Fruit fly (Drosophila melanogaster) whole organism, embryonic: ENCODE results near the gene lbl.
A peak's percentile ranks its signal among the peaks of the same experiment; 100 is the strongest.

Source experiments
- Aef1 ChIP-seq: fragments of 200-800 bp; sonication (Bioruptor generic); IDR thresholded peaks from 3 replicates; pipeline ENCODE4 v1.3.6; 2022; ENCODE audit warnings: missing biosample characterization, missing genetic modification characterization
- Bgb ChIP-seq: fragments of 200-800 bp; sonication (Bioruptor generic); IDR thresholded peaks from 2 replicates; pipeline ENCODE4 v1.3.6; 2022; ENCODE audit warnings: missing biosample characterization, missing genetic modification characterization; ENCODE audit not compliant: partially characterized antibody
- CG1024 ChIP-seq: fragments of 200-800 bp; sonication (Bioruptor generic); IDR thresholded peaks from 2 replicates; pipeline ENCODE4 v1.3.6; 2022; ENCODE audit warnings: missing biosample characterization, missing genetic modification characterization
- CG11560 ChIP-seq: fragments of 200-800 bp; sonication (Bioruptor generic); IDR thresholded peaks from 3 replicates; pipeline ENCODE4 v1.3.6; 2022; ENCODE audit warnings: missing biosample characterization, missing genetic modification characterization
- CG12299 ChIP-seq: fragments of 200-800 bp; sonication (Bioruptor generic); optimal IDR thresholded peaks from 2 replicates; lab custom pipeline; 2018; ENCODE audit warnings: missing biosample characterization, mild to moderate bottlenecking, missing genetic modification characterization
- CG17328 ChIP-seq: fragments of 200-800 bp; sonication (Bioruptor generic); IDR thresholded peaks from 2 replicates; pipeline ENCODE4 v1.3.6; 2022; ENCODE audit warnings: missing biosample characterization, missing genetic modification characterization
- CG17612 ChIP-seq: fragments of 200-800 bp; sonication (Bioruptor generic); IDR thresholded peaks from 2 replicates; pipeline ENCODE4 v1.3.6; 2022; ENCODE audit warnings: missing biosample characterization, missing genetic modification characterization
- CG17829 ChIP-seq: fragments of 200-800 bp; optimal IDR thresholded peaks from 2 replicates; lab custom pipeline; 2019; ENCODE audit warnings: missing biosample characterization, mild to moderate bottlenecking, missing genetic modification characterization, moderate library complexity
- CG30020 ChIP-seq: fragments of 200-800 bp; optimal IDR thresholded peaks from 2 replicates; lab custom pipeline; 2019; ENCODE audit warnings: missing biosample characterization, mild to moderate bottlenecking, missing genetic modification characterization, moderate library complexity
- CG5245 ChIP-seq: fragments of 200-800 bp; sonication (Bioruptor generic); optimal IDR thresholded peaks from 3 replicates; lab custom pipeline; 2016; ENCODE audit warnings: missing biosample characterization, missing genetic modification characterization
- CG5953 ChIP-seq: fragments of 200-800 bp; sonication (Bioruptor generic); IDR thresholded peaks from 2 replicates; pipeline ENCODE4 v1.3.6; 2022; ENCODE audit warnings: missing biosample characterization, missing genetic modification characterization
- CG6813 ChIP-seq: fragments of 200-800 bp; sonication (Bioruptor generic); optimal IDR thresholded peaks from 2 replicates; lab custom pipeline; 2017; ENCODE audit warnings: missing biosample characterization, missing genetic modification characterization, mild to moderate bottlenecking, moderate library complexity, missing genetic modification reagents
- CG7271 ChIP-seq: fragments of 200-800 bp; sonication (Bioruptor generic); optimal IDR thresholded peaks from 2 replicates; lab custom pipeline; 2018; ENCODE audit warnings: missing biosample characterization, mild to moderate bottlenecking, missing genetic modification characterization, moderate library complexity
- CG7372 ChIP-seq: fragments of 200-800 bp; sonication (Bioruptor generic); IDR thresholded peaks from 2 replicates; pipeline ENCODE4 v1.3.6; 2022; ENCODE audit warnings: missing biosample characterization, missing genetic modification characterization
- CG8944 ChIP-seq: fragments of 200-800 bp; sonication (Bioruptor generic); optimal IDR thresholded peaks from 3 replicates; lab custom pipeline; 2016; ENCODE audit warnings: missing biosample characterization, missing genetic modification characterization
- CG9609 ChIP-seq: fragments of 200-800 bp; sonication (Bioruptor generic); optimal IDR thresholded peaks from 3 replicates; lab custom pipeline; 2016; ENCODE audit warnings: missing biosample characterization, missing genetic modification characterization
- D ChIP-seq, 2 experiments: fragments of 200-800 bp in 1 of 2; fragments of >200 bp in 1 of 2; sonication (Bioruptor generic) in 1 of 2; optimal IDR thresholded peaks; 2 replicates in 1 of 2; 3 replicates in 1 of 2; lab custom pipeline; 2017; ENCODE audit warnings: mild to moderate bottlenecking in 1 of 2, missing biosample characterization in 1 of 2, missing genetic modification characterization in 1 of 2, missing genetic modification reagents in 1 of 2
- D19A ChIP-seq: fragments of 200-800 bp; optimal IDR thresholded peaks from 3 replicates; lab custom pipeline; 2019; ENCODE audit warnings: missing biosample characterization, mild to moderate bottlenecking, missing genetic modification characterization, moderate library complexity
- Deaf1 ChIP-seq: fragments of 200-800 bp; optimal IDR thresholded peaks from 3 replicates; lab custom pipeline; 2019; ENCODE audit warnings: missing biosample characterization, mild to moderate bottlenecking, missing genetic modification characterization, moderate library complexity
- Dek ChIP-seq: fragments of 200-800 bp; sonication (Bioruptor generic); optimal IDR thresholded peaks from 3 replicates; lab custom pipeline; 2019; ENCODE audit warnings: missing biosample characterization, mild to moderate bottlenecking, missing genetic modification characterization, moderate library complexity
- Dll ChIP-seq: fragments of 200-800 bp; sonication (Bioruptor generic); IDR thresholded peaks from 4 replicates; pipeline ENCODE4 v1.3.6; 2022; ENCODE audit warnings: missing biosample characterization, missing genetic modification characterization; ENCODE audit not compliant: partially characterized antibody
- ERR ChIP-seq: fragments of 200-800 bp; sonication (Bioruptor generic); optimal IDR thresholded peaks from 2 replicates; lab custom pipeline; 2016; ENCODE audit warnings: missing biosample characterization, missing genetic modification characterization
- Eip74EF ChIP-seq, 2 experiments: fragments of 200-800 bp in 1 of 2; fragments of >200 bp in 1 of 2; sonication (Bioruptor generic) in 1 of 2; optimal IDR thresholded peaks; 2 replicates each; lab custom pipeline; 2017 to 2019; ENCODE audit warnings: missing biosample characterization in 2 of 2, missing genetic modification characterization in 2 of 2, mild to moderate bottlenecking in 1 of 2, moderate library complexity in 1 of 2
- Gsc ChIP-seq: fragments of 200-800 bp; sonication (Bioruptor generic); IDR thresholded peaks from 2 replicates; pipeline ENCODE4 v1.3.6; 2022; ENCODE audit warnings: missing biosample characterization, missing genetic modification characterization
- H2.0 ChIP-seq: fragments of 200-800 bp; sonication (Bioruptor generic); IDR thresholded peaks from 2 replicates; pipeline ENCODE4 v1.3.6; 2022; ENCODE audit warnings: missing biosample characterization, missing genetic modification characterization
- Hey ChIP-seq: fragments of 200-800 bp; sonication (Bioruptor generic); optimal IDR thresholded peaks from 3 replicates; lab custom pipeline; 2018; ENCODE audit warnings: missing biosample characterization, mild to moderate bottlenecking, missing genetic modification characterization
- Mes4 ChIP-seq: fragments of 200-800 bp; sonication (Bioruptor generic); optimal IDR thresholded peaks from 2 replicates; lab custom pipeline; 2016; ENCODE audit warnings: missing biosample characterization, missing genetic modification characterization
- Nf-YA ChIP-seq: fragments of 200-800 bp; sonication (Bioruptor generic); IDR thresholded peaks from 2 replicates; pipeline ENCODE4 v1.3.6; 2022; ENCODE audit warnings: missing biosample characterization, missing genetic modification characterization
- Nf-YC ChIP-seq: fragments of 200-800 bp; optimal IDR thresholded peaks from 3 replicates; lab custom pipeline; 2019; ENCODE audit warnings: missing biosample characterization, mild to moderate bottlenecking, missing genetic modification characterization, moderate library complexity
- bbx ChIP-seq: fragments of 200-800 bp; sonication (Bioruptor generic); IDR thresholded peaks from 2 replicates; pipeline ENCODE4 v1.3.6; 2022; ENCODE audit warnings: missing biosample characterization, missing genetic modification characterization; ENCODE audit not compliant: partially characterized antibody
- crc ChIP-seq: fragments of 200-800 bp; sonication (Bioruptor generic); optimal IDR thresholded peaks from 2 replicates; lab custom pipeline; 2016; ENCODE audit warnings: missing biosample characterization, missing genetic modification characterization
- cwo ChIP-seq: fragments of 200-800 bp; sonication (Bioruptor generic); optimal IDR thresholded peaks from 3 replicates; lab custom pipeline; 2017; ENCODE audit warnings: missing biosample characterization, missing genetic modification characterization, mild to moderate bottlenecking, moderate library complexity, missing genetic modification reagents
- gcm ChIP-seq: fragments of 200-800 bp; sonication (Bioruptor generic); optimal IDR thresholded peaks from 2 replicates; lab custom pipeline; 2019; ENCODE audit warnings: missing biosample characterization, mild to moderate bottlenecking, missing genetic modification characterization, moderate library complexity
- gcm2 ChIP-seq: fragments of 200-800 bp; sonication (Bioruptor generic); optimal IDR thresholded peaks from 2 replicates; lab custom pipeline; 2016; ENCODE audit warnings: missing biosample characterization, missing genetic modification characterization
- hbn ChIP-seq: fragments of 200-800 bp; sonication (Bioruptor generic); IDR thresholded peaks from 2 replicates; pipeline ENCODE4 v1.3.6; 2022; ENCODE audit warnings: missing biosample characterization, missing genetic modification characterization; ENCODE audit not compliant: partially characterized antibody
- lbe ChIP-seq: fragments of 200-800 bp; sonication (Bioruptor generic); optimal IDR thresholded peaks from 2 replicates; lab custom pipeline; 2016; ENCODE audit warnings: missing biosample characterization, mild to moderate bottlenecking, missing genetic modification characterization
- oc ChIP-seq: fragments of 200-800 bp; sonication (Bioruptor generic); optimal IDR thresholded peaks from 2 replicates; lab custom pipeline; 2018; ENCODE audit warnings: missing biosample characterization, mild to moderate bottlenecking, missing genetic modification characterization, moderate library complexity
- p53 ChIP-seq: fragments of 200-800 bp; sonication (Bioruptor generic); optimal IDR thresholded peaks from 2 replicates; lab custom pipeline; 2016; ENCODE audit warnings: missing biosample characterization, missing genetic modification characterization
- pho ChIP-seq: fragments of 200-800 bp; sonication (Bioruptor generic); optimal IDR thresholded peaks from 2 replicates; lab custom pipeline; 2016; ENCODE audit warnings: missing biosample characterization, missing genetic modification characterization
- phol ChIP-seq: fragments of 200-800 bp; sonication (Bioruptor generic); optimal IDR thresholded peaks from 3 replicates; lab custom pipeline; 2018; ENCODE audit warnings: missing biosample characterization, mild to moderate bottlenecking, missing genetic modification characterization, moderate library complexity
- row ChIP-seq: fragments of 200-800 bp; sonication (Bioruptor generic); IDR thresholded peaks from 3 replicates; pipeline ENCODE4 v1.3.6; 2022; ENCODE audit warnings: missing biosample characterization, missing genetic modification characterization
- run ChIP-seq: fragments of 200-800 bp; sonication (Bioruptor generic); optimal IDR thresholded peaks from 3 replicates; lab custom pipeline; 2018; ENCODE audit warnings: missing biosample characterization, mild to moderate bottlenecking, missing genetic modification characterization
- sc ChIP-seq, 3 experiments: fragments of >200 bp in 2 of 3; fragments of 200-800 bp in 1 of 3; sonication (Bioruptor generic) in 1 of 3; optimal IDR thresholded peaks; 2 replicates in 2 of 3; 3 replicates in 1 of 3; lab custom pipeline; 2017; ENCODE audit warnings: mild to moderate bottlenecking in 1 of 3, missing biosample characterization in 1 of 3, missing genetic modification characterization in 1 of 3, missing genetic modification reagents in 1 of 3
- schlank ChIP-seq: fragments of 200-800 bp; sonication (Bioruptor generic); optimal IDR thresholded peaks from 2 replicates; lab custom pipeline; 2018; ENCODE audit warnings: missing biosample characterization, mild to moderate bottlenecking, missing genetic modification characterization
- shn ChIP-seq: fragments of 200-800 bp; sonication (Bioruptor generic); optimal IDR thresholded peaks from 3 replicates; lab custom pipeline; 2016; ENCODE audit warnings: missing biosample characterization, missing genetic modification characterization
- sima ChIP-seq: fragments of 200-800 bp; sonication (Bioruptor generic); optimal IDR thresholded peaks from 2 replicates; lab custom pipeline; 2016; ENCODE audit warnings: missing biosample characterization, missing genetic modification characterization
- vfl ChIP-seq: fragments of 200-800 bp; sonication (Bioruptor generic); optimal IDR thresholded peaks from 2 replicates; lab custom pipeline; 2016; ENCODE audit warnings: missing biosample characterization, missing genetic modification characterization
- wdn ChIP-seq: fragments of 200-800 bp; sonication (Bioruptor generic); IDR thresholded peaks from 2 replicates; pipeline ENCODE4 v1.3.6; 2022; ENCODE audit warnings: missing biosample characterization, missing genetic modification characterization
- z ChIP-seq: fragments of 200-800 bp; sonication (Bioruptor generic); IDR thresholded peaks from 3 replicates; pipeline ENCODE4 v1.3.6; 2022; ENCODE audit warnings: missing biosample characterization, missing genetic modification characterization

The lbl gene

DNA sequence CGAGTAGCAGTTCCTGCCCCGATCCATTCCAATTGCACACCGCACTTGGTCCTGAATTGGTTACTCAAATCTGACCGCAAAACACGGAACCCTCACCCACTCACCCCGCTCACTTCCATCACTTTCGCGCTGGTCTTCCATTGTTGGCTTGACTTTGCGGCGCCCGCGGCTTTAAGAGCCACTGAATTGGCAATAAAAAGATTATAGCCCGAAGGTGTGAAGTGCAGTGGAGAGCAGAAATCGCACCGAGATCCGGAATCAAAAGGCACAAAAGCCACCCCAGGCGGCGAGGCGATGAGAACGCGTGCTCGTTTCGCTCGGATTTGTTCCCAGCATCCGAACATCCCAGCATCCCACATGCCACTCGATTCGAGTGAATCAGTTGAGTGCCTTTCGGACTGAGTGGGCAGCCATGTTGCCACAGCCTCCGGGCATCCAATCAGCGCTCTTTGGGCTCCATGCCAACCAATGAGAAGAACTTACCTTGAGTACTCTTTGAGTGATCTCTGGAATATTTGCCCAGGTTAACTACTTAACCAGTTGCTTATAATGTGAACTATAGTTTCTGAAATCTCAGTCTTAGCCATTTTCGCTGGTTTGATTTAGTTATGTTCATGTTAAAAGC lies 46.5 kb downstream of the lbl start:
- TF ChIP-seq Nf-YC (tag; lab: Kevin White, UChicago), result peak; percentile 96
- TF ChIP-seq CG11560, result no peak
- no peak for TF ChIP-seq run
- no peak for TF ChIP-seq CG17829
- TF ChIP-seq ERR, result no peak
- TF ChIP-seq CG7271 (tag; lab: Kevin White, UChicago), result no peak
- peak; percentile 48; the same call in 1 of the 2 replicates for TF ChIP-seq Nf-YA (GFP tag; lab: Robert Waterston, UW)
- no peak for TF ChIP-seq sc (optimal IDR thresholded peaks at IDR 0.05; lab: Kevin White, UChicago)
- no peak for TF ChIP-seq sc (GFP tag; optimal IDR thresholded peaks at IDR 0.05; lab: Kevin White, UChicago)
- TF ChIP-seq hbn (GFP tag; lab: Robert Waterston, UW), result no peak
- no peak for TF ChIP-seq sima (GFP tag; lab: Kevin White, UChicago)
- TF ChIP-seq CG6813 (GFP tag; lab: Kevin White, UChicago), result no peak
- no peak for TF ChIP-seq p53 (GFP tag; lab: Kevin White, UChicago)
- no peak for TF ChIP-seq gcm (GFP tag; lab: Kevin White, UChicago)
- peak; percentile 15; the same call in 1 of the 2 replicates for TF ChIP-seq Bgb (GFP tag; lab: Robert Waterston, UW)
- no peak for TF ChIP-seq CG17612
- TF ChIP-seq shn (GFP tag; lab: Kevin White, UChicago), result no peak
- no peak for TF ChIP-seq CG5245 (GFP tag; lab: Kevin White, UChicago)
- no peak for TF ChIP-seq CG1024 (GFP tag; lab: Robert Waterston, UW)
- no peak for TF ChIP-seq schlank (tag; lab: Kevin White, UChicago)
- TF ChIP-seq pho (GFP tag; lab: Kevin White, UChicago), result no peak
- TF ChIP-seq Dll (GFP tag; lab: Robert Waterston, UW), result no peak
- TF ChIP-seq Hey (tag; lab: Kevin White, UChicago), result no peak
- TF ChIP-seq vfl, result no peak
- TF ChIP-seq D (optimal IDR thresholded peaks at IDR 0.05; lab: Kevin White, UChicago), result peak; percentile 87
- TF ChIP-seq D (GFP tag; optimal IDR thresholded peaks at IDR 0.05; lab: Kevin White, UChicago), result no peak
- no peak for TF ChIP-seq Eip74EF (GFP tag; optimal IDR thresholded peaks at IDR 0.05; lab: Kevin White, UChicago)
- no peak for TF ChIP-seq cwo
- TF ChIP-seq D19A (tag; lab: Kevin White, UChicago), result no peak
- TF ChIP-seq H2.0 (GFP tag; lab: Robert Waterston, UW), result no peak
- TF ChIP-seq CG8944, result no peak
- TF ChIP-seq CG9609 (GFP tag; lab: Kevin White, UChicago), result no peak
- peak; percentile 11 for TF ChIP-seq oc (tag; lab: Kevin White, UChicago)
- no peak for TF ChIP-seq CG12299
- no peak for TF ChIP-seq CG5953 (GFP tag; lab: Robert Waterston, UW)
- TF ChIP-seq Aef1 (GFP tag; lab: Robert Waterston, UW), result no peak
- TF ChIP-seq lbe (GFP tag; lab: Kevin White, UChicago), result no peak
- TF ChIP-seq CG30020 (tag; lab: Kevin White, UChicago), result no peak
- TF ChIP-seq CG7372 (GFP tag; lab: Robert Waterston, UW), result no peak
- TF ChIP-seq z, result peak; percentile 98
- no peak for TF ChIP-seq crc (GFP tag; lab: Kevin White, UChicago)
- no peak for TF ChIP-seq Gsc (GFP tag; lab: Robert Waterston, UW)
- TF ChIP-seq Deaf1, result peak; percentile 53
- no peak for TF ChIP-seq Mes4 (GFP tag; lab: Kevin White, UChicago)
- no peak for TF ChIP-seq gcm2 (GFP tag; lab: Kevin White, UChicago)
- no peak for TF ChIP-seq Dek
- 0 out of 2 replicates have a peak, but pooled peaks have one; percentile 23 for TF ChIP-seq CG17328 (GFP tag; lab: Robert Waterston, UW)
- no peak for TF ChIP-seq wdn (GFP tag; lab: Robert Waterston, UW)
- peak; percentile 46; the same call in 1 of the 2 replicates for TF ChIP-seq bbx (GFP tag; lab: Robert Waterston, UW)
- TF ChIP-seq phol (tag; lab: Kevin White, UChicago), result peak; percentile 23
- TF ChIP-seq row (GFP tag; lab: Robert Waterston, UW), result no peak
